Fruit fly (Drosophila melanogaster) whole organism, wandering third instar larva: Measurements from ENCODE around the gene CG4291.

Experiments used
- Abd-B ChIP-seq: fragments of >200 bp; optimal IDR thresholded peaks from 2 replicates; lab custom pipeline; 2017; ENCODE audit warnings: missing biosample characterization, missing genetic modification characterization
- CG32264 ChIP-seq: fragments of 200-800 bp; sonication (Bioruptor generic); optimal IDR thresholded peaks from 2 replicates; lab custom pipeline; 2016; ENCODE audit warnings: missing biosample characterization, missing genetic modification characterization
- CG9705 ChIP-seq: fragments of 200-800 bp; sonication (Bioruptor generic); optimal IDR thresholded peaks from 2 replicates; lab custom pipeline; 2018; ENCODE audit warnings: missing biosample characterization, mild to moderate bottlenecking, missing genetic modification characterization
- CrebA ChIP-seq: fragments of 200-800 bp; sonication (Bioruptor generic); optimal IDR thresholded peaks from 2 replicates; lab custom pipeline; 2016; ENCODE audit warnings: missing biosample characterization, mild to moderate bottlenecking, missing genetic modification characterization, borderline replicate concordance
- Dfd ChIP-seq: fragments of >200 bp; optimal IDR thresholded peaks from 2 replicates; lab custom pipeline; 2017; ENCODE audit warnings: missing biosample characterization, missing genetic modification characterization
- Dif ChIP-seq: fragments of 200-275, 200-300 bp; sonication (Bioruptor generic); optimal IDR thresholded peaks from 2 replicates; lab custom pipeline; 2018; ENCODE audit warnings: missing biosample characterization, missing genetic modification characterization; ENCODE audit not compliant: partially characterized antibody
- GATAd ChIP-seq: sonication (Bioruptor generic); optimal IDR thresholded peaks from 2 replicates; lab custom pipeline; 2016; ENCODE audit warnings: missing biosample characterization, missing genetic modification characterization
- HLH106 ChIP-seq: fragments of 200-800 bp; optimal IDR thresholded peaks from 3 replicates; lab custom pipeline; 2019; ENCODE audit warnings: missing biosample characterization, mild to moderate bottlenecking, missing genetic modification characterization, moderate library complexity
- Hnf4 ChIP-seq: fragments of 200-800 bp; sonication (Bioruptor generic); optimal IDR thresholded peaks from 2 replicates; lab custom pipeline; 2016; ENCODE audit warnings: missing biosample characterization, mild to moderate bottlenecking, missing genetic modification characterization
- Hr78 ChIP-seq: fragments of >200 bp; optimal IDR thresholded peaks from 2 replicates; lab custom pipeline; 2017; ENCODE audit warnings: missing biosample characterization, missing genetic modification characterization
- Hr83 ChIP-seq: fragments of 200-300 bp; sonication (Bioruptor generic); optimal IDR thresholded peaks from 2 replicates; lab custom pipeline; 2016; ENCODE audit warnings: missing biosample characterization, mild to moderate bottlenecking, missing genetic modification characterization, moderate library complexity; ENCODE audit not compliant: poor library complexity, severe bottlenecking
- Jra ChIP-seq: sonication (Bioruptor generic); optimal IDR thresholded peaks from 2 replicates; lab custom pipeline; 2016; ENCODE audit warnings: missing biosample characterization, missing genetic modification characterization
- Mio ChIP-seq: sonication (Bioruptor generic); optimal IDR thresholded peaks from 2 replicates; lab custom pipeline; 2016; ENCODE audit warnings: missing biosample characterization, missing genetic modification characterization
- Myc ChIP-seq: fragments of >200 bp; optimal IDR thresholded peaks from 2 replicates; lab custom pipeline; 2017
- N ChIP-seq: fragments of >200 bp; optimal IDR thresholded peaks from 2 replicates; lab custom pipeline; 2018; ENCODE audit warnings: missing biosample characterization, missing external identifiers, missing genetic modification characterization
- OdsH ChIP-seq: fragments of 200-800 bp; sonication (Bioruptor generic); optimal IDR thresholded peaks from 2 replicates; lab custom pipeline; 2016; ENCODE audit warnings: missing biosample characterization, mild to moderate bottlenecking, missing genetic modification characterization
- Rel ChIP-seq, 2 experiments: fragments of 200-800 bp; sonication (Bioruptor generic) in 1 of 2; optimal IDR thresholded peaks; 2 replicates in 1 of 2; 3 replicates in 1 of 2; lab custom pipeline; 2016 to 2019; ENCODE audit warnings: mild to moderate bottlenecking in 2 of 2, missing biosample characterization in 2 of 2, missing genetic modification characterization in 2 of 2, moderate library complexity in 1 of 2
- Sp1 ChIP-seq: fragments of 200-800 bp; sonication (Bioruptor generic); optimal IDR thresholded peaks from 3 replicates; lab custom pipeline; 2019; ENCODE audit warnings: missing biosample characterization, mild to moderate bottlenecking, missing genetic modification characterization, moderate library complexity
- Vsx2 ChIP-seq: fragments of 200-300, 225-300 bp; sonication (Bioruptor generic); optimal IDR thresholded peaks from 2 replicates; lab custom pipeline; 2018; ENCODE audit warnings: missing biosample characterization, missing genetic modification characterization; ENCODE audit not compliant: partially characterized antibody
- br ChIP-seq: fragments of 200-800 bp; sonication (Bioruptor generic); optimal IDR thresholded peaks from 2 replicates; lab custom pipeline; 2016; ENCODE audit warnings: missing biosample characterization, missing genetic modification characterization
- brk ChIP-seq: fragments of 200-800 bp; sonication (Bioruptor generic); optimal IDR thresholded peaks from 2 replicates; lab custom pipeline; 2016; ENCODE audit warnings: missing biosample characterization, mild to moderate bottlenecking, missing genetic modification characterization
- dl ChIP-seq, 2 experiments: fragments of 175-275, 200-275 bp in 1 of 2; fragments of 200-275 bp in 1 of 2; sonication (Bioruptor generic); optimal IDR thresholded peaks; lab custom pipeline; 2018; ENCODE audit warnings: mild to moderate bottlenecking in 2 of 2, missing biosample characterization in 2 of 2, missing genetic modification characterization in 2 of 2, moderate library complexity in 2 of 2; ENCODE audit not compliant: partially characterized antibody in 2 of 2, insufficient read depth in 1 of 2
- dmrt93B ChIP-seq: fragments of 200-800 bp; sonication (Bioruptor generic); optimal IDR thresholded peaks from 2 replicates; lab custom pipeline; 2018; ENCODE audit warnings: missing biosample characterization, mild to moderate bottlenecking, missing genetic modification characterization
- dsf ChIP-seq: sonication (Bioruptor generic); optimal IDR thresholded peaks from 2 replicates; lab custom pipeline; 2016; ENCODE audit warnings: missing biosample characterization, missing genetic modification characterization, borderline replicate concordance
- ey ChIP-seq: fragments of 200-800 bp; sonication (Bioruptor generic); optimal IDR thresholded peaks from 2 replicates; lab custom pipeline; 2016; ENCODE audit warnings: missing biosample characterization, missing genetic modification characterization
- foxo ChIP-seq, 2 experiments: fragments of 200-800 bp; sonication (Bioruptor generic); optimal IDR thresholded peaks; 2 replicates in 1 of 2; 3 replicates in 1 of 2; lab custom pipeline; 2016 to 2017; ENCODE audit warnings: missing biosample characterization in 2 of 2, missing genetic modification characterization in 2 of 2
- fru ChIP-seq: fragments of 200-800 bp; sonication (Bioruptor generic); optimal IDR thresholded peaks from 3 replicates; lab custom pipeline; 2016; ENCODE audit warnings: missing biosample characterization, mild to moderate bottlenecking, missing genetic modification characterization
- h ChIP-seq: fragments of 200-800 bp; sonication (Bioruptor generic); optimal IDR thresholded peaks from 3 replicates; lab custom pipeline; 2016; ENCODE audit warnings: missing biosample characterization, mild to moderate bottlenecking, missing genetic modification characterization
- jim ChIP-seq: fragments of 175-275, 200-325 bp; sonication (Bioruptor generic); optimal IDR thresholded peaks from 2 replicates; lab custom pipeline; 2016; ENCODE audit warnings: missing biosample characterization, mild to moderate bottlenecking, missing genetic modification characterization
- lola ChIP-seq: fragments of >200 bp; optimal IDR thresholded peaks from 2 replicates; lab custom pipeline; 2017; ENCODE audit warnings: missing biosample characterization, missing genetic modification characterization
- pan ChIP-seq: fragments of >200 bp; optimal IDR thresholded peaks from 2 replicates; lab custom pipeline; 2017
- psq ChIP-seq: fragments of 200-800 bp; sonication (Bioruptor generic); optimal IDR thresholded peaks from 3 replicates; lab custom pipeline; 2017; ENCODE audit warnings: missing biosample characterization, mild to moderate bottlenecking, missing genetic modification characterization, moderate library complexity
- rgr ChIP-seq: fragments of 200-800 bp; sonication (Bioruptor generic); optimal IDR thresholded peaks from 3 replicates; lab custom pipeline; 2016; ENCODE audit warnings: missing biosample characterization, mild to moderate bottlenecking, missing genetic modification characterization
- sage ChIP-seq: fragments of 200-800 bp; sonication (Bioruptor generic); optimal IDR thresholded peaks from 2 replicates; lab custom pipeline; 2016; ENCODE audit warnings: missing biosample characterization, mild to moderate bottlenecking, missing genetic modification characterization
- sv ChIP-seq: fragments of 200-800 bp; sonication (Bioruptor generic); optimal IDR thresholded peaks from 3 replicates; lab custom pipeline; 2016; ENCODE audit warnings: missing biosample characterization, missing genetic modification characterization
- tai ChIP-seq: sonication (Bioruptor generic); optimal IDR thresholded peaks from 2 replicates; lab custom pipeline; 2016; ENCODE audit warnings: missing biosample characterization, missing genetic modification characterization
- usp ChIP-seq: fragments of >200 bp; optimal IDR thresholded peaks from 2 replicates; lab custom pipeline; 2017; ENCODE audit warnings: missing biosample characterization, missing genetic modification characterization
- woc ChIP-seq: sonication (Bioruptor generic); optimal IDR thresholded peaks from 2 replicates; lab custom pipeline; 2016; ENCODE audit warnings: missing biosample characterization, mild to moderate bottlenecking, missing genetic modification characterization

Gene CG4291

dm6 chr2L:845341-846004 is 7.1 kb downstream of the CG4291 start:
- TF ChIP-seq OdsH = peak; percentile 69
- TF ChIP-seq ey = peak; percentile 83
- TF ChIP-seq pan (lab: Kevin White, UChicago) = no peak
- TF ChIP-seq brk (GFP tag; lab: Kevin White, UChicago) = no peak
- peak; percentile 64 for TF ChIP-seq Hnf4 (GFP tag; lab: Kevin White, UChicago)
- TF ChIP-seq Sp1 = peak; percentile 46
- TF ChIP-seq sage (GFP tag; lab: Kevin White, UChicago) = no peak
- no peak for TF ChIP-seq usp (GFP tag; lab: Kevin White, UChicago)
- no peak for TF ChIP-seq Jra (GFP tag; lab: Kevin White, UChicago)
- no peak for TF ChIP-seq Myc (lab: Kevin White, UChicago)
- TF ChIP-seq CG9705 (GFP tag; lab: Kevin White, UChicago) = no peak
- TF ChIP-seq sv = peak; percentile 79
- peak; percentile 37 for TF ChIP-seq dmrt93B (GFP tag; lab: Kevin White, UChicago)
- peak; percentile 64 for TF ChIP-seq h
- TF ChIP-seq fru (GFP tag; lab: Kevin White, UChicago) = peak; percentile 73
- peak; percentile 32 for TF ChIP-seq CG32264 (GFP tag; lab: Kevin White, UChicago)
- no peak for TF ChIP-seq Dfd (GFP tag; lab: Kevin White, UChicago)
- peak in 1 of 2 experiments; percentile 70 for TF ChIP-seq foxo (GFP tag; optimal IDR thresholded peaks at IDR 0.05; lab: Kevin White, UChicago)
- no peak for TF ChIP-seq tai (GFP tag; lab: Kevin White, UChicago)
- peak; percentile 78 for TF ChIP-seq rgr (GFP tag; lab: Kevin White, UChicago)
- peak; percentile 59 for TF ChIP-seq HLH106 (tag; lab: Kevin White, UChicago)
- no peak for TF ChIP-seq N (GFP tag; lab: Kevin White, UChicago)
- TF ChIP-seq Vsx2 (GFP tag; lab: Kevin White, UChicago) = no peak
- TF ChIP-seq dsf (GFP tag; lab: Kevin White, UChicago) = no peak
- TF ChIP-seq Hr78 (GFP tag; lab: Kevin White, UChicago) = no peak
- no peak for TF ChIP-seq dl (GFP tag; optimal IDR thresholded peaks at IDR 0.05; lab: Kevin White, UChicago; ENCODE audit: insufficient read depth in 1 of 2, partially characterized antibody in 2 of 2)
- TF ChIP-seq lola (GFP tag; lab: Kevin White, UChicago) = no peak
- peak; percentile 53 for TF ChIP-seq psq (GFP tag; lab: Kevin White, UChicago)
- no peak for TF ChIP-seq GATAd (GFP tag; lab: Kevin White, UChicago)
- no peak for TF ChIP-seq jim (GFP tag; lab: Kevin White, UChicago)
- TF ChIP-seq Dif (GFP tag; lab: Kevin White, UChicago) = no peak
- peak; percentile 79 for TF ChIP-seq br
- peak; percentile 36 for TF ChIP-seq woc (GFP tag; lab: Kevin White, UChicago)
- TF ChIP-seq Hr83 = no peak
- no peak for TF ChIP-seq Rel (GFP tag; optimal IDR thresholded peaks at IDR 0.05; lab: Kevin White, UChicago)
- TF ChIP-seq Rel (tag; optimal IDR thresholded peaks at IDR 0.05; lab: Kevin White, UChicago) = no peak
- TF ChIP-seq CrebA (GFP tag; lab: Kevin White, UChicago) = no peak
- TF ChIP-seq Abd-B (GFP tag; lab: Kevin White, UChicago) = no peak
- TF ChIP-seq Mio (GFP tag; lab: Kevin White, UChicago) = no peak
